Worm (Caenorhabditis elegans): Measurements from ENCODE around the gene pqn-15.

- TF ChIP-seq ztf-26 (tag; optimal IDR thresholded peaks at IDR 0.05) (no peak), nfyb-1 (GFP tag; IDR thresholded peaks at IDR 0.05) (no peak), lag-1 (GFP tag; IDR thresholded peaks at IDR 0.05) (no peak), akir-1 (GFP tag; optimal IDR thresholded peaks at IDR 0.05) (no peak), F55B11.4 (tag; optimal IDR thresholded peaks at IDR 0.05; ENCODE audit: borderline replicate concordance, insufficient read depth) (no peak), ztf-18 (tag; optimal IDR thresholded peaks at IDR 0.05) (no peak), F10E7.11 (tag; optimal IDR thresholded peaks at IDR 0.05) (no peak), madf-10 (tag; optimal IDR thresholded peaks at IDR 0.05) (no peak), hsf-1 (GFP tag; IDR thresholded peaks at IDR 0.05) (no peak)
These were observed 17.0 kb downstream of the pqn-15 start for ce11 chrX:4289805-4290204.
